Fruit fly (Drosophila melanogaster) whole organism: ENCODE data around the gene CG12375.

Experiments
- Dll ChIP-seq: fragments of >200 bp; optimal IDR thresholded peaks from 2 replicates; lab custom pipeline; 2017
- EcR ChIP-seq, 2 experiments: fragments of >200 bp; optimal IDR thresholded peaks; 2 replicates each; lab custom pipeline; 2017; ENCODE audit warnings: missing biosample characterization in 2 of 2, missing genetic modification characterization in 2 of 2, missing genetic modification reagents in 2 of 2
- psq ChIP-seq: fragments of >200 bp; optimal IDR thresholded peaks from 2 replicates; lab custom pipeline; 2017
- usp ChIP-seq: fragments of >200 bp; optimal IDR thresholded peaks from 2 replicates; lab custom pipeline; 2017; ENCODE audit warnings: missing biosample characterization, missing genetic modification characterization, mixed read lengths

dm6 chr2L:8084349-8085203 lies 42.1 kb downstream of the CG12375 start:
- TF ChIP-seq usp (GFP tag; lab: Kevin White, UChicago) = no peak
- no peak for TF ChIP-seq psq (lab: Kevin White, UChicago)
- TF ChIP-seq EcR (GFP tag; optimal IDR thresholded peaks at IDR 0.05; lab: Kevin White, UChicago) = no peak
- TF ChIP-seq Dll (lab: Kevin White, UChicago) = no peak
